Worm (Caenorhabditis elegans) whole organism, L4/young adult: ENCODE measurements around the gene C55C3.7.

Experiments
- W03F9.2 ChIP-seq: fragments of 150-350 bp; optimal IDR thresholded peaks from 2 replicates; lab custom pipeline; 2014; ENCODE audit warnings: missing biosample characterization, missing genetic modification characterization
- dao-5 ChIP-seq: sonication (generic microtip); optimal IDR thresholded peaks from 2 replicates; lab custom pipeline; 2016; ENCODE audit warnings: missing genotype, missing genetic modification characterization, moderate library complexity, missing compliant biosample characterization
- him-1 ChIP-seq: sonication (generic microtip); optimal IDR thresholded peaks from 2 replicates; lab custom pipeline; 2016; ENCODE audit warnings: missing genotype, missing genetic modification reagents, missing genetic modification characterization, missing compliant biosample characterization

DNA sequence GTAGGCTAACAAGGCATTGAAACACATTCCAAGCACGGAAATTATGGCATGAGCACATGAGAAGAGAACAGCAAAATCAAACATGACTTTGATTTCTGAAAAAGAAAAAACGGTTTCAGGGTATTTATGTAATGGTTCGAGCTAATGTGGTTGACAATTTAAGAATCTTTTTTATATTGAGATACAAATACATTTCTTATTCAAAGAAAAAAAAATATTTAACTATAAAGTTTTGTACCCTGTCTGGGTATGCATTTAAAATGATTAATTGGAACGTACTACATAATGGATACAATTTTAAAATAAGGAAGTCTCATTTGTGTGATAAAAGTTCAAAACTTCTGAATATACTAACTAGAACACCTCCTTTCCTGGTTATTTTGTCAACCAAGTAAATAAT is 52.3 kb downstream of the C55C3.7 start, which contains the start of gene srd-12:
- TF ChIP-seq him-1 (tag; lab: Kevin White, UChicago), result no peak
- TF ChIP-seq W03F9.2 (tag; lab: Kevin White, UChicago), result no peak
- no peak for TF ChIP-seq dao-5 (tag; lab: Kevin White, UChicago)
